Fruit fly (Drosophila melanogaster): ENCODE results near the gene Sfp24Bc.
A peak's percentile ranks its signal among the peaks of the same experiment; 100 is the strongest.

Sfp24Bc gene

dm6 chr2L:3712949-3713416, 42.6 kb upstream of the Sfp24Bc start, which contains the start of the genes CG31955 and CG2818 (continued):
- TF ChIP-seq MBD-R2 (GFP tag; IDR thresholded peaks at IDR 0.05) (peak; percentile 45; the same call in 1 of the 2 replicates), trh (GFP tag; optimal IDR thresholded peaks at IDR 0.05) (no peak), Fer2 (tag; optimal IDR thresholded peaks at IDR 0.05) (no peak), E2f2 (GFP tag; IDR thresholded peaks at IDR 0.05) (peak; percentile 72), Scr (GFP tag; IDR thresholded peaks at IDR 0.05; ENCODE audit: partially characterized antibody) (peak; percentile 83), MTF-1 (GFP tag; optimal IDR thresholded peaks at IDR 0.05; ENCODE audit: borderline replicate concordance) (no peak), crp (GFP tag; optimal IDR thresholded peaks at IDR 0.05) (peak; percentile 71 to 96), nerfin-2 (GFP tag; IDR thresholded peaks at IDR 0.05; ENCODE audit: partially characterized antibody) (0 out of 2 replicates have a peak, but pooled peaks have one; percentile 24), CG31365 (tag; optimal IDR thresholded peaks at IDR 0.05) (no peak), CG3281 (GFP tag; optimal IDR thresholded peaks at IDR 0.05) (peak; percentile 22), dimm (GFP tag; IDR thresholded peaks at IDR 0.05) (no peak), hkb (optimal IDR thresholded peaks at IDR 0.05) (no peak), hkb (GFP tag; IDR thresholded peaks at IDR 0.05) (no peak), CG17328 (GFP tag; IDR thresholded peaks at IDR 0.05) (no peak), CG10431 (GFP tag; optimal IDR thresholded peaks at IDR 0.05) (no peak), exex (tag; optimal IDR thresholded peaks at IDR 0.05) (no peak), slp2 (GFP tag; optimal IDR thresholded peaks at IDR 0.05) (no peak), CG12155 (GFP tag; optimal IDR thresholded peaks at IDR 0.05) (peak; percentile 9), kah (GFP tag; optimal IDR thresholded peaks at IDR 0.05) (no peak), CG7372 (GFP tag; IDR thresholded peaks at IDR 0.05) (no peak), ci (GFP tag; IDR thresholded peaks at IDR 0.05) (no peak), tup (GFP tag; optimal IDR thresholded peaks at IDR 0.05) (no peak), zen2 (GFP tag; IDR thresholded peaks at IDR 0.05; ENCODE audit: partially characterized antibody) (peak; percentile 38; the same call in 1 of the 3 replicates), MESR4 (GFP tag; optimal IDR thresholded peaks at IDR 0.05) (no peak), repo (GFP tag; optimal IDR thresholded peaks at IDR 0.05) (no peak), PHDP (tag; optimal IDR thresholded peaks at IDR 0.05) (peak; percentile 3), CG1832 (GFP tag; optimal IDR thresholded peaks at IDR 0.05) (no peak), lilli (GFP tag; optimal IDR thresholded peaks at IDR 0.05) (peak; percentile 75), Pdp1 (GFP tag; optimal IDR thresholded peaks at IDR 0.05) (no peak), gsb-n (tag; optimal IDR thresholded peaks at IDR 0.05) (no peak), cad (GFP tag; optimal IDR thresholded peaks at IDR 0.05) (no peak), CG7987 (GFP tag; optimal IDR thresholded peaks at IDR 0.05) (no peak), CG16863 (GFP tag; optimal IDR thresholded peaks at IDR 0.05) (no peak), CG4282 (GFP tag; optimal IDR thresholded peaks at IDR 0.05) (no peak), lab (GFP tag; optimal IDR thresholded peaks at IDR 0.05) (peak; percentile 23), esg (GFP tag; conservative IDR thresholded peaks at IDR 0.05) (no peak), sc (optimal IDR thresholded peaks at IDR 0.05) (no peak), sc (GFP tag; optimal IDR thresholded peaks at IDR 0.05) (no peak), Poxn (GFP tag; IDR thresholded peaks at IDR 0.05) (no peak), dpn (GFP tag; optimal IDR thresholded peaks at IDR 0.05) (peak in 1 of 2 experiments; percentile 14), zf30C (GFP tag; optimal IDR thresholded peaks at IDR 0.05) (no peak), Med (GFP tag) (peak; percentile 70), cg (GFP tag; optimal IDR thresholded peaks at IDR 0.05) (no peak), CG11093 (GFP tag; IDR thresholded peaks at IDR 0.05) (no peak), dati (GFP tag; IDR thresholded peaks at IDR 0.05) (no peak), CG18619 (GFP tag; optimal IDR thresholded peaks at IDR 0.05) (no peak), CG10543 (GFP tag; optimal IDR thresholded peaks at IDR 0.05) (no peak), Rx (GFP tag; IDR thresholded peaks at IDR 0.05) (no peak), CG2889 (GFP tag; IDR thresholded peaks at IDR 0.05) (no peak), Asciz (GFP tag; optimal IDR thresholded peaks at IDR 0.05) (no peak), CG8478 (optimal IDR thresholded peaks at IDR 0.05) (no peak)
